Worm (Caenorhabditis elegans) whole organism, L1 larva: ENCODE data around the gene str-264.

Source experiments
- aly-2 ChIP-seq: fragments of 150-350 bp; optimal IDR thresholded peaks from 2 replicates; lab custom pipeline; 2014; ENCODE audit warnings: missing biosample characterization, missing genetic modification characterization
- elt-2 ChIP-seq: sonication (generic microtip); optimal IDR thresholded peaks from 2 replicates; lab custom pipeline; 2016; ENCODE audit warnings: missing genetic modification characterization, mild to moderate bottlenecking, inconsistent platforms, missing compliant biosample characterization, missing genetic modification reagents
- jun-1 ChIP-seq: fragments of 150-350 bp; optimal IDR thresholded peaks from 2 replicates; lab custom pipeline; 2014; ENCODE audit warnings: missing biosample characterization, missing genetic modification reagents, missing genetic modification characterization
- mdl-1 ChIP-seq, 2 experiments: fragments of 150-350 bp; optimal IDR thresholded peaks; 2 replicates each; lab custom pipeline; 2014 to 2017; ENCODE audit warnings: missing biosample characterization in 2 of 2, missing genetic modification characterization in 2 of 2, inconsistent platforms in 1 of 2
- nhr-11 ChIP-seq: fragments of 150-350 bp; optimal IDR thresholded peaks from 2 replicates; lab custom pipeline; 2014; ENCODE audit warnings: missing biosample characterization, missing genetic modification characterization
- nhr-12 ChIP-seq: sonication (generic microtip); optimal IDR thresholded peaks from 2 replicates; lab custom pipeline; 2017; ENCODE audit warnings: missing biosample characterization, missing genetic modification characterization
- nhr-19 ChIP-seq: fragments of 200-800 bp; sonication (Bioruptor generic); conservative IDR thresholded peaks from 2 replicates; pipeline ENCODE4 v1.3.6; 2022; ENCODE audit warnings: missing genetic modification characterization, missing compliant biosample characterization
- pqm-1 ChIP-seq: sonication (generic microtip); optimal IDR thresholded peaks from 3 replicates; lab custom pipeline; 2017; ENCODE audit warnings: missing biosample characterization, missing genetic modification characterization
- sptf-1 ChIP-seq: fragments of 150-350 bp; optimal IDR thresholded peaks from 2 replicates; lab custom pipeline; 2014; ENCODE audit warnings: missing biosample characterization, missing genetic modification characterization
- swsn-7 ChIP-seq: sonication (generic microtip); optimal IDR thresholded peaks from 2 replicates; lab custom pipeline; 2016; ENCODE audit warnings: missing genetic modification characterization, missing compliant biosample characterization
- unc-130 ChIP-seq: fragments of 150-350 bp; optimal IDR thresholded peaks from 2 replicates; lab custom pipeline; 2017; ENCODE audit warnings: missing biosample characterization, missing genetic modification characterization, inconsistent platforms

DNA sequence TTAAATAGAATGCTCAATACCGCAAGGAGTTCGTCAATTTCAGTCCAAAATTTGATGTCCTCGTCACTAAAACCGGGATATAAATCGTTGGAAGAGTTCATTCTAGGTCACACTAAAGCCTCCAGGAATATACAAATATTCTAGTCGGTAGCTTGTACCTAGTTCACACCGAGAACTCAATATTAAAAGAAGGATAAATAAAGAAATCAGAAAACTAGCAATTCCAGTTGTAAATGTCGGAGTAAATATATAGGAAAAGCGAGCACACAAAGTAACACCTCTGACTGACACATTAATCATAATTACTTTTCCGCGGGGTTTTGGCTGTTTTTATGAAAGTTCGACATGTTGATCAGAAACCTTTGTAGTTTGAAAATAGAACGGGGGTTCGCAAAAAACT, 41.0 kb downstream of the str-264 start, which contains the start of gene srw-33:
- no peak for TF ChIP-seq nhr-12
- no peak for TF ChIP-seq aly-2 (tag; lab: Kevin White, UChicago)
- no peak for TF ChIP-seq sptf-1 (tag; lab: Kevin White, UChicago)
- no peak for TF ChIP-seq mdl-1 (tag; optimal IDR thresholded peaks at IDR 0.05; lab: Kevin White, UChicago)
- no peak for TF ChIP-seq unc-130 (tag; lab: Kevin White, UChicago)
- TF ChIP-seq nhr-11, result no peak
- TF ChIP-seq elt-2 (tag; lab: Kevin White, UChicago), result no peak
- no peak for TF ChIP-seq jun-1 (tag; lab: Kevin White, UChicago)
- no peak for TF ChIP-seq swsn-7 (tag; lab: Kevin White, UChicago)
- no peak for TF ChIP-seq nhr-19 (GFP tag; lab: Robert Waterston, UW)
- TF ChIP-seq pqm-1 (tag; lab: Kevin White, UChicago), result no peak
